Worm (Caenorhabditis elegans): ENCODE measurements around the gene T26A5.8.
A peak's percentile ranks its signal among the peaks of the same experiment; 100 is the strongest.

Gene T26A5.8

ce11 chrIII:6422721-6423120 lies 39.9 kb downstream of the T26A5.8 start (continued):
- TF ChIP-seq T20F7.1 (GFP tag; optimal IDR thresholded peaks at IDR 0.05): peak; percentile 59
- TF ChIP-seq spr-1 (tag; optimal IDR thresholded peaks at IDR 0.05): no peak
- TF ChIP-seq R02D3.7 (tag; optimal IDR thresholded peaks at IDR 0.05): no peak
- TF ChIP-seq tra-1 (GFP tag; IDR thresholded peaks at IDR 0.05): no peak
- no peak for TF ChIP-seq zip-2 (tag; optimal IDR thresholded peaks at IDR 0.05)
- TF ChIP-seq nhr-28 (tag; optimal IDR thresholded peaks at IDR 0.05): peak; percentile 73
- TF ChIP-seq lin-29 (GFP tag; IDR thresholded peaks at IDR 0.05): no peak
- 0 out of 2 replicates have a peak, but pooled peaks have one; percentile 24 for TF ChIP-seq ceh-20 (GFP tag; IDR thresholded peaks at IDR 0.05)
- no peak for TF ChIP-seq lin-1 (GFP tag; IDR thresholded peaks at IDR 0.05)
- TF ChIP-seq hmg-1.1 (GFP tag; IDR thresholded peaks at IDR 0.05): no peak
- TF ChIP-seq daf-12 (tag; optimal IDR thresholded peaks at IDR 0.05): no peak
- TF ChIP-seq lsy-2 (tag; optimal IDR thresholded peaks at IDR 0.05): no peak
- no peak for TF ChIP-seq attf-4 (tag; optimal IDR thresholded peaks at IDR 0.05)
- no peak for TF ChIP-seq snpc-4 (tag; optimal IDR thresholded peaks at IDR 0.05)
- no peak for TF ChIP-seq jun-1 (tag; optimal IDR thresholded peaks at IDR 0.05)
- TF ChIP-seq zip-11 (GFP tag; IDR thresholded peaks at IDR 0.05): no peak
- no peak for TF ChIP-seq madf-5 (GFP tag; IDR thresholded peaks at IDR 0.05)
- TF ChIP-seq nhr-76 (tag; optimal IDR thresholded peaks at IDR 0.05): no peak
- TF ChIP-seq aly-2 (tag; optimal IDR thresholded peaks at IDR 0.05): no peak
- no peak for TF ChIP-seq lin-15B (tag; optimal IDR thresholded peaks at IDR 0.05)
- peak; percentile 86 for TF ChIP-seq hlh-30 (tag; optimal IDR thresholded peaks at IDR 0.05; ENCODE audit: insufficient read depth)
- no peak for TF ChIP-seq lim-7 (GFP tag; IDR thresholded peaks at IDR 0.05)
- peak; percentile 19; the same call in 1 of the 2 replicates for TF ChIP-seq php-3 (GFP tag; IDR thresholded peaks at IDR 0.05)
- TF ChIP-seq mdl-1 (tag; optimal IDR thresholded peaks at IDR 0.05): peak in 1 of 2 experiments; percentile 30
- TF ChIP-seq ceh-28 (tag; optimal IDR thresholded peaks at IDR 0.05): no peak

- no peak for TF ChIP-seq spr-3 (GFP tag; optimal IDR thresholded peaks at IDR 0.05)
- TF ChIP-seq lin-39 (tag; optimal IDR thresholded peaks at IDR 0.05): no peak
- TF ChIP-seq egl-43 (GFP tag; IDR thresholded peaks at IDR 0.05): no peak
- TF ChIP-seq zip-2 (tag; optimal IDR thresholded peaks at IDR 0.05): no peak
- no peak for TF ChIP-seq nhr-48 (tag; optimal IDR thresholded peaks at IDR 0.05)
- TF ChIP-seq mxl-3 (GFP tag; optimal IDR thresholded peaks at IDR 0.05): peak; percentile 86
- TF ChIP-seq egl-27 (tag; optimal IDR thresholded peaks at IDR 0.05): no peak
- TF ChIP-seq nhr-77 (tag; optimal IDR thresholded peaks at IDR 0.05): no peak
- TF ChIP-seq Y75B8A.6 (GFP tag; IDR thresholded peaks at IDR 0.05): peak; percentile 32; the same call in 1 of the 2 replicates
- no peak for TF ChIP-seq ceh-44 (GFP tag; IDR thresholded peaks at IDR 0.05)
- no peak for TF ChIP-seq nhr-6 (tag; optimal IDR thresholded peaks at IDR 0.05)
- TF ChIP-seq daf-12 (tag; optimal IDR thresholded peaks at IDR 0.05): no peak
- no peak for TF ChIP-seq snpc-1.2 (GFP tag; IDR thresholded peaks at IDR 0.05)
- TF ChIP-seq tag-97 (GFP tag; IDR thresholded peaks at IDR 0.05): no peak
- TF ChIP-seq hlh-11 (tag; optimal IDR thresholded peaks at IDR 0.05): peak; percentile 82
- no peak for TF ChIP-seq ceh-28 (tag; optimal IDR thresholded peaks at IDR 0.05)
- TF ChIP-seq mdt-29 (GFP tag; IDR thresholded peaks at IDR 0.05): no peak
- TF ChIP-seq nhr-111 (GFP tag; optimal IDR thresholded peaks at IDR 0.05): no peak
- TF ChIP-seq fkh-10 (GFP tag; optimal IDR thresholded peaks at IDR 0.05): no peak
- TF ChIP-seq T20F7.1 (GFP tag; optimal IDR thresholded peaks at IDR 0.05): no peak
- TF ChIP-seq sdz-12 (GFP tag; optimal IDR thresholded peaks at IDR 0.05): no peak
- TF ChIP-seq T26A8.4 (GFP tag; IDR thresholded peaks at IDR 0.05): peak; percentile 42
- no peak for TF ChIP-seq ama-1 (optimal IDR thresholded peaks at IDR 0.05)
- no peak for TF ChIP-seq F44E2.7 (GFP tag; IDR thresholded peaks at IDR 0.05)
- TF ChIP-seq nhr-102 (tag; optimal IDR thresholded peaks at IDR 0.05): peak; percentile 18
- TF ChIP-seq hif-1 (tag; optimal IDR thresholded peaks at IDR 0.05): peak in 1 of 2 experiments; percentile 51
- TF ChIP-seq ceh-62 (tag; optimal IDR thresholded peaks at IDR 0.05): no peak
- no peak for TF ChIP-seq R02D3.7 (tag; optimal IDR thresholded peaks at IDR 0.05)
- TF ChIP-seq ces-1 (GFP tag; optimal IDR thresholded peaks at IDR 0.05): no peak
- no peak for TF ChIP-seq attf-4 (tag; optimal IDR thresholded peaks at IDR 0.05)
- TF ChIP-seq dmd-6 (GFP tag; IDR thresholded peaks at IDR 0.05): peak; percentile 83
- no peak for TF ChIP-seq ztf-7 (tag; optimal IDR thresholded peaks at IDR 0.05)
- peak; percentile 61 for TF ChIP-seq aha-1 (tag)
Measured at ce11 chrIII:6421973-6422511, 40.6 kb downstream of the T26A5.8 start.
